Worm (Caenorhabditis elegans) whole organism, young adult: ENCODE results near the gene inpp-1.
A peak's percentile ranks its signal among the peaks of the same experiment; 100 is the strongest.

ENCODE experiments used
- C17E4.6 ChIP-seq: fragments of 200-800 bp; sonication (Bioruptor generic); IDR thresholded peaks from 2 replicates; pipeline ENCODE4 v1.3.6; 2022; ENCODE audit warnings: missing genetic modification reagents, missing genetic modification characterization, missing compliant biosample characterization
- F10E7.11 ChIP-seq: sonication (generic microtip); optimal IDR thresholded peaks from 2 replicates; lab custom pipeline; 2017; ENCODE audit warnings: mild to moderate bottlenecking, missing genetic modification characterization, moderate library complexity, missing compliant biosample characterization
- F22D6.2 ChIP-seq: sonication (generic microtip); optimal IDR thresholded peaks from 2 replicates; lab custom pipeline; 2016; ENCODE audit warnings: mild to moderate bottlenecking, missing genetic modification characterization, missing compliant biosample characterization
- F37B4.10 ChIP-seq: fragments of 200-800 bp; sonication (Bioruptor generic); IDR thresholded peaks from 2 replicates; pipeline ENCODE4 v1.3.6; 2022; ENCODE audit warnings: missing genetic modification characterization, missing compliant biosample characterization
- F39B2.1 ChIP-seq: fragments of 200-800 bp; sonication (Bioruptor generic); IDR thresholded peaks from 2 replicates; pipeline ENCODE4 v1.3.6; 2022; ENCODE audit warnings: missing genetic modification reagents, missing genetic modification characterization, missing compliant biosample characterization
- F49E8.2 ChIP-seq: sonication (generic microtip); optimal IDR thresholded peaks from 3 replicates; lab custom pipeline; 2017; ENCODE audit warnings: missing genetic modification characterization, mild to moderate bottlenecking, missing compliant biosample characterization, antibody characterized with exemption, moderate library complexity; ENCODE audit not compliant: insufficient read depth
- F55B11.4 ChIP-seq: sonication (generic microtip); optimal IDR thresholded peaks from 2 replicates; lab custom pipeline; 2016; ENCODE audit warnings: missing compliant biosample characterization, missing genetic modification characterization, borderline replicate concordance; ENCODE audit not compliant: insufficient read depth
- F57A8.1 ChIP-seq: fragments of 200-800 bp; sonication (Bioruptor generic); optimal IDR thresholded peaks from 2 replicates; lab custom pipeline; 2018; ENCODE audit warnings: mild to moderate bottlenecking, missing genetic modification characterization, moderate library complexity, missing compliant biosample characterization
- F57C9.4 ChIP-seq: sonication (generic microtip); optimal IDR thresholded peaks from 2 replicates; lab custom pipeline; 2017; ENCODE audit warnings: mild to moderate bottlenecking, missing genetic modification characterization, missing compliant biosample characterization
- K12H6.12 ChIP-seq: fragments of 200-800 bp; sonication (Bioruptor generic); optimal IDR thresholded peaks from 2 replicates; lab custom pipeline; 2018; ENCODE audit warnings: mild to moderate bottlenecking, missing genetic modification characterization, missing compliant biosample characterization
- T07F8.4 ChIP-seq: sonication (generic microtip); optimal IDR thresholded peaks from 2 replicates; lab custom pipeline; 2016; ENCODE audit warnings: mild to moderate bottlenecking, missing genetic modification characterization, moderate library complexity, missing compliant biosample characterization
- Y56A3A.18 ChIP-seq: fragments of 200-800 bp; sonication (Bioruptor generic); IDR thresholded peaks from 2 replicates; pipeline ENCODE4 v1.3.6; 2022; ENCODE audit warnings: missing genetic modification reagents, missing genetic modification characterization, missing compliant biosample characterization
- Y95B8A.8 ChIP-seq: fragments of 200-800 bp; sonication (Bioruptor generic); IDR thresholded peaks from 2 replicates; pipeline ENCODE4 v1.3.6; 2022; ENCODE audit warnings: missing genetic modification reagents, missing genetic modification characterization, missing compliant biosample characterization
- ZK185.1 ChIP-seq: sonication (generic microtip); optimal IDR thresholded peaks from 2 replicates; lab custom pipeline; 2016; ENCODE audit warnings: mild to moderate bottlenecking, missing genetic modification characterization, missing compliant biosample characterization; ENCODE audit not compliant: poor library complexity, severe bottlenecking
- aptf-3 ChIP-seq: fragments of 200-800 bp; sonication (Bioruptor generic); IDR thresholded peaks from 2 replicates; pipeline ENCODE4 v1.3.6; 2022; ENCODE audit warnings: missing genetic modification characterization, missing compliant biosample characterization
- atf-7 ChIP-seq: sonication (generic microtip); optimal IDR thresholded peaks from 2 replicates; lab custom pipeline; 2017; ENCODE audit warnings: mild to moderate bottlenecking, missing genetic modification characterization, missing compliant biosample characterization
- attf-6 ChIP-seq: fragments of 200-800 bp; sonication (Bioruptor generic); IDR thresholded peaks from 2 replicates; pipeline ENCODE4 v1.3.6; 2022; ENCODE audit warnings: missing genetic modification reagents, missing genetic modification characterization, missing compliant biosample characterization
- bed-2 ChIP-seq: fragments of 200-800 bp; sonication (Bioruptor generic); IDR thresholded peaks from 2 replicates; pipeline ENCODE4 v1.3.6; 2022; ENCODE audit warnings: missing genetic modification reagents, missing genetic modification characterization, missing compliant biosample characterization
- cebp-1 ChIP-seq, 2 experiments: fragments of 200-800 bp in 1 of 2; sonication (Bioruptor generic) in 1 of 2; sonication (generic microtip) in 1 of 2; IDR thresholded peaks in 1 of 2; optimal IDR thresholded peaks in 1 of 2; 2 replicates each; pipeline versions ENCODE4 v1.3.6 to Lab custom; 2017 to 2022; ENCODE audit warnings: missing compliant biosample characterization in 2 of 2, missing genetic modification characterization in 2 of 2, mild to moderate bottlenecking in 1 of 2, missing genetic modification reagents in 1 of 2, moderate library complexity in 1 of 2
- ceh-40 ChIP-seq: fragments of 200-800 bp; sonication (Bioruptor generic); IDR thresholded peaks from 2 replicates; pipeline ENCODE4 v1.3.6; 2022; ENCODE audit warnings: missing genetic modification characterization, missing compliant biosample characterization
- ceh-79 ChIP-seq: sonication (generic microtip); optimal IDR thresholded peaks from 2 replicates; lab custom pipeline; 2017; ENCODE audit warnings: mild to moderate bottlenecking, missing genetic modification characterization, missing compliant biosample characterization
- ceh-91 ChIP-seq: fragments of 200-800 bp; sonication (Bioruptor generic); IDR thresholded peaks from 2 replicates; pipeline ENCODE4 v1.3.6; 2022; ENCODE audit warnings: missing genetic modification reagents, missing genetic modification characterization, missing compliant biosample characterization
- die-1 ChIP-seq: sonication (generic microtip); optimal IDR thresholded peaks from 2 replicates; lab custom pipeline; 2016; ENCODE audit warnings: missing genotype, mild to moderate bottlenecking, missing genetic modification characterization, missing compliant biosample characterization
- ets-4 ChIP-seq: fragments of 200-800 bp; sonication (Bioruptor generic); optimal IDR thresholded peaks from 2 replicates; lab custom pipeline; 2018; ENCODE audit warnings: mild to moderate bottlenecking, missing genetic modification characterization, missing compliant biosample characterization
- fkh-3 ChIP-seq: sonication (generic microtip); optimal IDR thresholded peaks from 2 replicates; lab custom pipeline; 2016; ENCODE audit warnings: mild to moderate bottlenecking, missing genetic modification characterization, missing compliant biosample characterization
- hlh-26 ChIP-seq: fragments of 200-800 bp; sonication (Bioruptor generic); conservative IDR thresholded peaks from 2 replicates; pipeline ENCODE4 v1.3.6; 2022; ENCODE audit warnings: missing genetic modification reagents, missing genetic modification characterization, missing compliant biosample characterization
- hmg-1.2 ChIP-seq: fragments of 200-800 bp; sonication (Bioruptor generic); IDR thresholded peaks from 2 replicates; pipeline ENCODE4 v1.3.6; 2022; ENCODE audit warnings: missing genetic modification reagents, missing genetic modification characterization, missing compliant biosample characterization
- hmg-20 ChIP-seq: fragments of 200-800 bp; sonication (Bioruptor generic); IDR thresholded peaks from 2 replicates; pipeline ENCODE4 v1.3.6; 2022; ENCODE audit warnings: missing genetic modification reagents, missing genetic modification characterization, missing compliant biosample characterization
- hsf-1 ChIP-seq: fragments of 200-800 bp; sonication (Bioruptor generic); IDR thresholded peaks from 2 replicates; pipeline ENCODE4 v1.3.6; 2022; ENCODE audit warnings: missing genetic modification reagents, missing genetic modification characterization, missing compliant biosample characterization
- let-607 ChIP-seq, 2 experiments: fragments of 200-800 bp in 1 of 2; sonication (Bioruptor generic) in 1 of 2; sonication (generic microtip) in 1 of 2; optimal IDR thresholded peaks; 2 replicates each; lab custom pipeline; 2016 to 2018; ENCODE audit warnings: mild to moderate bottlenecking in 2 of 2, missing compliant biosample characterization in 2 of 2, missing genetic modification characterization in 2 of 2, moderate library complexity in 2 of 2, missing genotype in 1 of 2
- lin-26 ChIP-seq: fragments of 200-800 bp; sonication (Bioruptor generic); IDR thresholded peaks from 2 replicates; pipeline ENCODE4 v1.3.6; 2022; ENCODE audit warnings: missing genetic modification reagents, missing genetic modification characterization, missing compliant biosample characterization
- lsy-27 ChIP-seq: sonication (generic microtip); optimal IDR thresholded peaks from 2 replicates; lab custom pipeline; 2017; ENCODE audit warnings: missing genetic modification characterization, mild to moderate bottlenecking, missing compliant biosample characterization, antibody characterized with exemption, missing genotype, borderline replicate concordance; ENCODE audit not compliant: insufficient read depth
- nfya-1 ChIP-seq: sonication (generic microtip); optimal IDR thresholded peaks from 2 replicates; lab custom pipeline; 2017; ENCODE audit warnings: antibody characterized with exemption, missing compliant biosample characterization, missing genetic modification characterization, borderline replicate concordance; ENCODE audit not compliant: insufficient read depth
- nfyb-1 ChIP-seq: fragments of 200-800 bp; sonication (Bioruptor generic); IDR thresholded peaks from 2 replicates; pipeline ENCODE4 v1.3.6; 2022; ENCODE audit warnings: missing genetic modification reagents, missing genetic modification characterization, missing compliant biosample characterization
- nhr-120 ChIP-seq: fragments of 200-800 bp; sonication (Bioruptor generic); IDR thresholded peaks from 2 replicates; pipeline ENCODE4 v1.3.6; 2022; ENCODE audit warnings: missing genetic modification characterization, missing compliant biosample characterization
- nhr-27 ChIP-seq: fragments of 200-800 bp; sonication (Bioruptor generic); optimal IDR thresholded peaks from 2 replicates; lab custom pipeline; 2018; ENCODE audit warnings: mild to moderate bottlenecking, missing genetic modification characterization, moderate library complexity, missing compliant biosample characterization
- nhr-80 ChIP-seq: sonication (generic microtip); optimal IDR thresholded peaks from 2 replicates; lab custom pipeline; 2016; ENCODE audit warnings: missing genetic modification characterization, missing compliant biosample characterization
- tbx-9 ChIP-seq: sonication (generic microtip); optimal IDR thresholded peaks from 2 replicates; lab custom pipeline; 2016; ENCODE audit warnings: borderline replicate concordance, missing genetic modification characterization, inconsistent platforms, missing compliant biosample characterization
- tlf-1 ChIP-seq: fragments of 200-800 bp; sonication (Bioruptor generic); optimal IDR thresholded peaks from 2 replicates; lab custom pipeline; 2018; ENCODE audit warnings: mild to moderate bottlenecking, missing genetic modification characterization, missing compliant biosample characterization
- zfh-2 ChIP-seq: fragments of 200-800 bp; sonication (Bioruptor generic); conservative IDR thresholded peaks from 2 replicates; pipeline ENCODE4 v1.3.6; 2022; ENCODE audit warnings: missing genetic modification reagents, missing genetic modification characterization, missing compliant biosample characterization
- zim-3 ChIP-seq: sonication (generic microtip); optimal IDR thresholded peaks from 2 replicates; lab custom pipeline; 2017; ENCODE audit warnings: mild to moderate bottlenecking, missing genetic modification characterization, moderate library complexity, missing compliant biosample characterization
- ztf-6 ChIP-seq: fragments of 200-800 bp; sonication (Bioruptor generic); IDR thresholded peaks from 2 replicates; pipeline ENCODE4 v1.3.6; 2022; ENCODE audit warnings: missing genetic modification reagents, missing genetic modification characterization, missing compliant biosample characterization

Gene inpp-1

ce11 chrIV:10821672-10822304 lies 48.1 kb upstream of the inpp-1 start (continued):
- TF ChIP-seq Y56A3A.18 (GFP tag; lab: Robert Waterston, UW) (0 out of 2 replicates have a peak, but pooled peaks have one; percentile 40), tlf-1 (GFP tag; lab: Kevin White, UChicago) (peak; percentile 37)

ce11 chrIV:10820837-10821671 lies 47.3 kb upstream of the inpp-1 start:
- TF ChIP-seq C17E4.6 (GFP tag; lab: Robert Waterston, UW) (no peak), F39B2.1 (GFP tag; lab: Robert Waterston, UW) (no peak), zim-3 (tag; lab: Kevin White, UChicago) (no peak), hsf-1 (peak; percentile 68; the same call in 1 of the 2 replicates), hlh-26 (GFP tag; lab: Robert Waterston, UW) (no peak), ZK185.1 (tag; lab: Kevin White, UChicago) (no peak), aptf-3 (GFP tag; lab: Robert Waterston, UW) (0 out of 2 replicates have a peak, but pooled peaks have one; percentile 5), T07F8.4 (tag; lab: Kevin White, UChicago) (no peak), fkh-3 (tag; lab: Kevin White, UChicago) (peak; percentile 32), nfyb-1 (no peak), tbx-9 (tag; lab: Kevin White, UChicago) (no peak), bed-2 (GFP tag; lab: Robert Waterston, UW) (no peak), F57A8.1 (no peak), lin-26 (GFP tag; lab: Robert Waterston, UW) (peak; percentile 21; the same call in 1 of the 2 replicates), nfya-1 (tag; lab: Kevin White, UChicago) (no peak), ets-4 (GFP tag; lab: Kevin White, UChicago) (no peak), F49E8.2 (tag; lab: Kevin White, UChicago) (no peak), F22D6.2 (tag; lab: Kevin White, UChicago) (no peak), ceh-40 (GFP tag; lab: Robert Waterston, UW) (0 out of 2 replicates have a peak, but pooled peaks have one; percentile 4)
- TF ChIP-seq, all 124 proteins: peak for 5

- TF ChIP-seq cebp-1 (GFP tag; IDR thresholded peaks at IDR 0.05; lab: Robert Waterston, UW) (no peak), cebp-1 (tag; optimal IDR thresholded peaks at IDR 0.05; lab: Kevin White, UChicago) (peak; percentile 21), F57C9.4 (tag; lab: Kevin White, UChicago) (no peak), F10E7.11 (tag; lab: Kevin White, UChicago) (no peak), attf-6 (GFP tag; lab: Robert Waterston, UW) (no peak), hmg-20 (GFP tag; lab: Robert Waterston, UW) (no peak), F22D6.2 (tag; lab: Kevin White, UChicago) (no peak), ceh-79 (tag; lab: Kevin White, UChicago) (no peak), hmg-1.2 (GFP tag; lab: Robert Waterston, UW) (0 out of 2 replicates have a peak, but pooled peaks have one; percentile 10), lsy-27 (tag; lab: Kevin White, UChicago) (no peak), die-1 (tag; lab: Kevin White, UChicago) (no peak), let-607 (tag; optimal IDR thresholded peaks at IDR 0.05; lab: Kevin White, UChicago) (peak in 1 of 2 experiments; percentile 41), atf-7 (tag; lab: Kevin White, UChicago) (peak; percentile 33), nhr-27 (no peak), F37B4.10 (GFP tag; lab: Robert Waterston, UW) (no peak), F55B11.4 (tag; lab: Kevin White, UChicago) (no peak), ztf-6 (GFP tag; lab: Robert Waterston, UW) (no peak), K12H6.12 (no peak), nhr-120 (GFP tag; lab: Robert Waterston, UW) (no peak), nhr-80 (tag; lab: Kevin White, UChicago) (peak; percentile 87), nfyb-1 (no peak), zfh-2 (no peak), Y95B8A.8 (no peak), ceh-91 (GFP tag; lab: Robert Waterston, UW) (no peak)
Observed at ce11 chrIV:10820114-10820513, 46.4 kb upstream of the inpp-1 start.
